Worm (Caenorhabditis elegans): ENCODE data around the gene gyg-2.

The gyg-2 gene

ce11 chrV:16774428-16774827 is 28.4 kb upstream of the gyg-2 start:
- TF ChIP-seq nhr-237 (tag; optimal IDR thresholded peaks at IDR 0.05) (no peak), unc-39 (tag; optimal IDR thresholded peaks at IDR 0.05) (no peak), nhr-129 (tag; optimal IDR thresholded peaks at IDR 0.05) (peak; percentile 19), fos-1 (tag; optimal IDR thresholded peaks at IDR 0.05) (no peak), elt-1 (tag; optimal IDR thresholded peaks at IDR 0.05) (no peak), crh-2 (tag; optimal IDR thresholded peaks at IDR 0.05) (no peak), sma-9 (GFP tag; optimal IDR thresholded peaks at IDR 0.05) (peak; percentile 9), sma-9 (tag; optimal IDR thresholded peaks at IDR 0.05) (no peak), gmeb-1 (tag; optimal IDR thresholded peaks at IDR 0.05) (no peak), mab-5 (tag; optimal IDR thresholded peaks at IDR 0.05) (no peak), mdl-1 (tag; optimal IDR thresholded peaks at IDR 0.05) (no peak), unc-55 (GFP tag; optimal IDR thresholded peaks at IDR 0.05) (no peak), unc-62 (GFP tag; optimal IDR thresholded peaks at IDR 0.05) (no peak)

ce11 chrV:16759937-16760336 is 13.9 kb upstream of the gyg-2 start:
- TF ChIP-seq alr-1 (tag; optimal IDR thresholded peaks at IDR 0.05) (no peak), unc-55 (GFP tag; optimal IDR thresholded peaks at IDR 0.05) (peak; percentile 65), nhr-6 (tag; optimal IDR thresholded peaks at IDR 0.05) (no peak), nhr-10 (tag; optimal IDR thresholded peaks at IDR 0.05) (no peak)

- TF ChIP-seq nhr-21 (tag; optimal IDR thresholded peaks at IDR 0.05) (no peak), zag-1 (tag; optimal IDR thresholded peaks at IDR 0.05) (no peak), C34F6.9 (tag; optimal IDR thresholded peaks at IDR 0.05) (no peak), nhr-237 (tag; optimal IDR thresholded peaks at IDR 0.05) (no peak), peb-1 (tag; optimal IDR thresholded peaks at IDR 0.05) (no peak), skn-1 (tag; optimal IDR thresholded peaks at IDR 0.05) (no peak), unc-62 (GFP tag; optimal IDR thresholded peaks at IDR 0.05) (no peak), ceh-16 (tag; optimal IDR thresholded peaks at IDR 0.05) (no peak), R02D3.7 (tag; optimal IDR thresholded peaks at IDR 0.05) (no peak), unc-39 (tag; optimal IDR thresholded peaks at IDR 0.05) (no peak), sem-4 (tag; optimal IDR thresholded peaks at IDR 0.05) (no peak)
Observed at ce11 chrV:16756166-16756565, 10.1 kb upstream of the gyg-2 start.

ce11 chrV:16752089-16753030 is 6.3 kb upstream of the gyg-2 start:
- peak; percentile 26 for TF ChIP-seq nhr-129 (tag; optimal IDR thresholded peaks at IDR 0.05)
- no peak for TF ChIP-seq R02D3.7 (tag; optimal IDR thresholded peaks at IDR 0.05)
- TF ChIP-seq unc-55 (GFP tag; optimal IDR thresholded peaks at IDR 0.05): peak; percentile 77
- peak; percentile 8 for TF ChIP-seq C34F6.9 (tag; optimal IDR thresholded peaks at IDR 0.05)
- no peak for TF ChIP-seq ceh-82 (tag; optimal IDR thresholded peaks at IDR 0.05)

ce11 chrV:16749473-16749872 is 3.4 kb upstream of the gyg-2 start:
- TF ChIP-seq nhr-23 (tag; optimal IDR thresholded peaks at IDR 0.05) (no peak), elt-1 (tag; optimal IDR thresholded peaks at IDR 0.05) (no peak), blmp-1 (tag; optimal IDR thresholded peaks at IDR 0.05; ENCODE audit: insufficient read depth) (no peak), nhr-6 (tag; optimal IDR thresholded peaks at IDR 0.05) (no peak), nhr-25 (tag; optimal IDR thresholded peaks at IDR 0.05) (no peak), fos-1 (tag; optimal IDR thresholded peaks at IDR 0.05) (no peak)

- TF ChIP-seq nhr-237 (tag; optimal IDR thresholded peaks at IDR 0.05) (no peak), snpc-4 (tag; optimal IDR thresholded peaks at IDR 0.05) (no peak), ztf-1 (GFP tag; conservative IDR thresholded peaks at IDR 0.05) (no peak), nhr-10 (tag; optimal IDR thresholded peaks at IDR 0.05) (no peak), ztf-11 (tag; optimal IDR thresholded peaks at IDR 0.05) (no peak), sem-4 (tag; optimal IDR thresholded peaks at IDR 0.05) (no peak), R02D3.7 (tag; optimal IDR thresholded peaks at IDR 0.05) (no peak), ama-1 (optimal IDR thresholded peaks at IDR 0.05) (no peak), aly-2 (tag; optimal IDR thresholded peaks at IDR 0.05) (no peak), dmd-4 (tag; optimal IDR thresholded peaks at IDR 0.05) (no peak), alr-1 (tag; optimal IDR thresholded peaks at IDR 0.05) (no peak)
Observed at ce11 chrV:16747031-16747672, 1.1 kb upstream of the gyg-2 start, which contains the start of gene dkf-2. dkf-2 (plus strand) TSS chrV:16747622.

All from whole organism, L2 larva.